Fruit fly (Drosophila melanogaster): ENCODE results near the gene tgy.

DNA sequence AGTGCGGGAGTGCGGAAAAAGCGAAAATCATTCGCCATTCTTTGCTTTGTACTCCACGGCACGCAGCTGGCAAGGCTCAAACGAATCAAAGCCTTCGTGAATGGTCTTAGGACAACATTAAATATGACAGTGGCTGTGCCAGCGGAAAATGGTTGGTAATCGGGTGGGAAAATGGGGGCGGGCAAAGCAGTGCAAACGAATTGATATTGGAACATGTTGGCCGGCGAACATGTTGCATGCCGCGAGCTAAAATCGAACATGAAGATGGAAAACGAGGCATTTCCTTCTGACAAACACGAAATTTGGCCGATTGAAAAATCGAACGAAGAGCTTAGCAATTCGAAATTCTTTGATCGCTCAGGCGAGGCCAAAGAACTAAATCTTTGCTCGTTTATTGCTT lies 30.9 kb downstream of the tgy start:
- no peak for TF ChIP-seq CG5204 (GFP tag; optimal IDR thresholded peaks at IDR 0.05)
- TF ChIP-seq CG7101 (tag; optimal IDR thresholded peaks at IDR 0.05), result no peak
- TF ChIP-seq CG33017 (tag; optimal IDR thresholded peaks at IDR 0.05), result no peak
- TF ChIP-seq toe (GFP tag; optimal IDR thresholded peaks at IDR 0.05), result no peak
- TF ChIP-seq Mnt (GFP tag; optimal IDR thresholded peaks at IDR 0.05), result no peak
- no peak for TF ChIP-seq CG7045 (GFP tag; optimal IDR thresholded peaks at IDR 0.05)
- no peak for TF ChIP-seq CG12768 (GFP tag; optimal IDR thresholded peaks at IDR 0.05)
- no peak for TF ChIP-seq ovo (GFP tag; optimal IDR thresholded peaks at IDR 0.05)
- TF ChIP-seq cnc (optimal IDR thresholded peaks at IDR 0.05), result no peak
- TF ChIP-seq bab1 (GFP tag; optimal IDR thresholded peaks at IDR 0.05), result no peak

Measured in whole organism, adult.